Fruit fly (Drosophila melanogaster) whole organism: ENCODE data around the gene CG12608.

Experiments
- EcR ChIP-seq, 2 experiments: fragments of >200 bp; optimal IDR thresholded peaks; 2 replicates each; lab custom pipeline; 2017; ENCODE audit warnings: missing biosample characterization in 2 of 2, missing genetic modification characterization in 2 of 2, missing genetic modification reagents in 2 of 2
- psq ChIP-seq: fragments of >200 bp; optimal IDR thresholded peaks from 2 replicates; lab custom pipeline; 2017
- usp ChIP-seq: fragments of >200 bp; optimal IDR thresholded peaks from 2 replicates; lab custom pipeline; 2017; ENCODE audit warnings: missing biosample characterization, missing genetic modification characterization, mixed read lengths

- no peak for TF ChIP-seq psq (lab: Kevin White, UChicago)
- no peak for TF ChIP-seq EcR (GFP tag; optimal IDR thresholded peaks at IDR 0.05; lab: Kevin White, UChicago)
- no peak for TF ChIP-seq usp
Observed at dm6 chrX:15303176-15304115, 41.0 kb downstream of the CG12608 start.
